Worm (Caenorhabditis elegans) whole organism, L4 larva: ENCODE measurements around the gene C30E1.4.
A peak's percentile ranks its signal among the peaks of the same experiment; 100 is the strongest.

ENCODE experiments used
- D1046.2 ChIP-seq: fragments of 200-800 bp; sonication (Bioruptor generic); IDR thresholded peaks from 2 replicates; pipeline ENCODE4 v1.3.6; 2022; ENCODE audit warnings: missing genetic modification characterization, missing compliant biosample characterization
- F44E2.7 ChIP-seq: fragments of 200-800 bp; sonication (Bioruptor generic); IDR thresholded peaks from 2 replicates; pipeline ENCODE4 v2.1.2; 2022; ENCODE audit warnings: missing genetic modification characterization, missing compliant biosample characterization
- T26A8.4 ChIP-seq: fragments of 200-800 bp; sonication (Bioruptor generic); IDR thresholded peaks from 2 replicates; pipeline ENCODE4 v1.3.6; 2022; ENCODE audit warnings: missing genetic modification characterization, missing compliant biosample characterization
- Y105C5A.15 ChIP-seq: fragments of 200-800 bp; sonication (Bioruptor generic); IDR thresholded peaks from 2 replicates; pipeline ENCODE4 v1.3.6; 2022; ENCODE audit warnings: missing genetic modification characterization, missing compliant biosample characterization
- Y48G9A.11 ChIP-seq: fragments of 200-800 bp; sonication (Bioruptor generic); IDR thresholded peaks from 2 replicates; pipeline ENCODE4 v1.3.6; 2022; ENCODE audit warnings: missing genetic modification reagents, missing genetic modification characterization, missing compliant biosample characterization
- Y5F2A.4 ChIP-seq: fragments of 200-800 bp; sonication (Bioruptor generic); optimal IDR thresholded peaks from 2 replicates; lab custom pipeline; 2018; ENCODE audit warnings: mild to moderate bottlenecking, missing genetic modification characterization, missing compliant biosample characterization
- Y75B8A.6 ChIP-seq: fragments of 200-800 bp; sonication (Bioruptor generic); IDR thresholded peaks from 2 replicates; pipeline ENCODE4 v1.3.6; 2022; ENCODE audit warnings: missing genetic modification reagents, missing genetic modification characterization, missing compliant biosample characterization
- aly-2 ChIP-seq: sonication (generic microtip); optimal IDR thresholded peaks from 2 replicates; lab custom pipeline; 2018; ENCODE audit warnings: missing biosample characterization, missing genetic modification characterization
- arid-1 ChIP-seq: fragments of 200-800 bp; sonication (Bioruptor generic); conservative IDR thresholded peaks from 2 replicates; pipeline ENCODE4 v1.3.6; 2022; ENCODE audit warnings: missing genetic modification reagents, missing genetic modification characterization, missing compliant biosample characterization
- ceh-20 ChIP-seq: fragments of 200-800 bp; sonication (Bioruptor generic); IDR thresholded peaks from 2 replicates; pipeline ENCODE4 v1.3.6; 2022; ENCODE audit warnings: missing genetic modification reagents, missing genetic modification characterization, missing compliant biosample characterization
- ceh-44 ChIP-seq: fragments of 200-800 bp; sonication (Bioruptor generic); IDR thresholded peaks from 2 replicates; pipeline ENCODE4 v1.3.6; 2022; ENCODE audit warnings: missing genetic modification reagents, missing genetic modification characterization, missing compliant biosample characterization
- ceh-62 ChIP-seq: sonication (generic microtip); optimal IDR thresholded peaks from 2 replicates; lab custom pipeline; 2017; ENCODE audit warnings: missing biosample characterization, missing genetic modification characterization
- ctbp-1 ChIP-seq: fragments of 200-800 bp; sonication (Bioruptor generic); IDR thresholded peaks from 2 replicates; pipeline ENCODE4 v1.3.6; 2022; ENCODE audit warnings: missing genetic modification reagents, missing genetic modification characterization, missing compliant biosample characterization
- daf-8 ChIP-seq: fragments of 200-800 bp; sonication (Bioruptor generic); IDR thresholded peaks from 2 replicates; pipeline ENCODE4 v1.3.6; 2022; ENCODE audit warnings: missing genetic modification characterization, missing compliant biosample characterization
- dmd-6 ChIP-seq: fragments of 200-800 bp; sonication (Bioruptor generic); IDR thresholded peaks from 2 replicates; pipeline ENCODE4 v1.3.6; 2022; ENCODE audit warnings: missing genetic modification reagents, missing genetic modification characterization, missing compliant biosample characterization
- dmd-8 ChIP-seq: fragments of 200-800 bp; sonication (Bioruptor generic); IDR thresholded peaks from 2 replicates; pipeline ENCODE4 v1.3.6; 2022; ENCODE audit warnings: missing genetic modification characterization, missing compliant biosample characterization
- dmd-9 ChIP-seq: fragments of 200-800 bp; sonication (Bioruptor generic); IDR thresholded peaks from 2 replicates; pipeline ENCODE4 v1.3.6; 2022; ENCODE audit warnings: missing genetic modification reagents, missing genetic modification characterization, missing compliant biosample characterization
- duxl-1 ChIP-seq: sonication (generic microtip); optimal IDR thresholded peaks from 2 replicates; lab custom pipeline; 2016; ENCODE audit warnings: mild to moderate bottlenecking, missing genetic modification characterization, moderate library complexity, missing compliant biosample characterization; ENCODE audit not compliant: poor library complexity
- dve-1 ChIP-seq: sonication (generic microtip); optimal IDR thresholded peaks from 2 replicates; lab custom pipeline; 2017; ENCODE audit warnings: antibody characterized with exemption, mild to moderate bottlenecking, missing genetic modification characterization, missing compliant biosample characterization; ENCODE audit not compliant: insufficient read depth
- fos-1 ChIP-seq: fragments of 150-350 bp; optimal IDR thresholded peaks from 2 replicates; lab custom pipeline; 2014; ENCODE audit warnings: missing biosample characterization, missing genetic modification characterization
- gei-8 ChIP-seq: fragments of 200-800 bp; sonication (Bioruptor generic); optimal IDR thresholded peaks from 2 replicates; lab custom pipeline; 2018; ENCODE audit warnings: mild to moderate bottlenecking, missing genetic modification characterization, missing compliant biosample characterization
- hif-1 ChIP-seq, 2 experiments: sonication (generic microtip); optimal IDR thresholded peaks; 2 replicates each; lab custom pipeline; 2016 to 2017; ENCODE audit warnings: missing compliant biosample characterization in 2 of 2, missing genetic modification characterization in 2 of 2, missing genetic modification reagents in 2 of 2, missing genotype in 2 of 2, mild to moderate bottlenecking in 1 of 2
- hlh-30 ChIP-seq: sonication (generic microtip); optimal IDR thresholded peaks from 2 replicates; lab custom pipeline; 2017; ENCODE audit warnings: antibody characterized with exemption, mild to moderate bottlenecking, missing genetic modification characterization, missing compliant biosample characterization; ENCODE audit not compliant: insufficient read depth
- hmg-1.1 ChIP-seq: fragments of 200-800 bp; sonication (Bioruptor generic); IDR thresholded peaks from 2 replicates; pipeline ENCODE4 v1.3.6; 2022; ENCODE audit warnings: missing genetic modification reagents, missing genetic modification characterization, missing compliant biosample characterization
- jun-1 ChIP-seq: fragments of 150-350 bp; optimal IDR thresholded peaks from 2 replicates; lab custom pipeline; 2014; ENCODE audit warnings: missing biosample characterization, missing genetic modification reagents, missing genetic modification characterization
- lin-1 ChIP-seq: fragments of 200-800 bp; sonication (Bioruptor generic); IDR thresholded peaks from 2 replicates; pipeline ENCODE4 v1.3.6; 2022; ENCODE audit warnings: missing genetic modification reagents, missing genetic modification characterization, missing compliant biosample characterization
- lin-13 ChIP-seq: fragments of 150-350 bp; optimal IDR thresholded peaks from 2 replicates; lab custom pipeline; 2014; ENCODE audit warnings: missing biosample characterization, missing genetic modification reagents, missing genetic modification characterization
- lir-3 ChIP-seq: sonication (generic microtip); optimal IDR thresholded peaks from 2 replicates; lab custom pipeline; 2016; ENCODE audit warnings: mild to moderate bottlenecking, missing genetic modification characterization, missing compliant biosample characterization
- mdl-1 ChIP-seq, 2 experiments: fragments of 150-350 bp in 1 of 2; sonication (generic microtip) in 1 of 2; optimal IDR thresholded peaks; 2 replicates each; lab custom pipeline; 2014 to 2017; ENCODE audit warnings: missing biosample characterization in 2 of 2, missing genetic modification characterization in 2 of 2
- mes-2 ChIP-seq: sonication (generic microtip); optimal IDR thresholded peaks from 2 replicates; lab custom pipeline; 2016; ENCODE audit warnings: missing genotype, mild to moderate bottlenecking, missing genetic modification characterization, missing compliant biosample characterization; ENCODE audit not compliant: poor library complexity, severe bottlenecking
- mxl-2 ChIP-seq: fragments of 200-800 bp; sonication (Bioruptor generic); conservative IDR thresholded peaks from 2 replicates; pipeline ENCODE4 v1.3.6; 2022; ENCODE audit warnings: missing genetic modification reagents, missing genetic modification characterization, missing compliant biosample characterization
- mxl-3 ChIP-seq: fragments of 200-800 bp; sonication (Bioruptor generic); optimal IDR thresholded peaks from 2 replicates; lab custom pipeline; 2018; ENCODE audit warnings: mild to moderate bottlenecking, missing genetic modification characterization, missing compliant biosample characterization
- nhr-102 ChIP-seq: sonication (generic microtip); optimal IDR thresholded peaks from 2 replicates; lab custom pipeline; 2016; ENCODE audit warnings: mild to moderate bottlenecking, missing genetic modification characterization, moderate library complexity, missing compliant biosample characterization
- nhr-25 ChIP-seq: sonication (generic microtip); optimal IDR thresholded peaks from 2 replicates; lab custom pipeline; 2017; ENCODE audit warnings: missing genetic modification characterization, mild to moderate bottlenecking, missing compliant biosample characterization, antibody characterized with exemption, moderate library complexity, borderline replicate concordance; ENCODE audit not compliant: insufficient read depth
- nhr-41 ChIP-seq: fragments of 200-800 bp; sonication (Bioruptor generic); IDR thresholded peaks from 2 replicates; pipeline ENCODE4 v1.3.6; 2022; ENCODE audit warnings: missing genetic modification reagents, missing genetic modification characterization, missing compliant biosample characterization
- nhr-42 ChIP-seq: fragments of 200-800 bp; sonication (Bioruptor generic); IDR thresholded peaks from 2 replicates; pipeline ENCODE4 v1.3.6; 2022; ENCODE audit warnings: missing genetic modification characterization, missing compliant biosample characterization
- nhr-48 ChIP-seq: sonication (generic microtip); optimal IDR thresholded peaks from 2 replicates; lab custom pipeline; 2016; ENCODE audit warnings: mild to moderate bottlenecking, missing genetic modification characterization, missing compliant biosample characterization
- nhr-6 ChIP-seq: fragments of 150-350 bp; optimal IDR thresholded peaks from 2 replicates; lab custom pipeline; 2014; ENCODE audit warnings: missing biosample characterization, missing genetic modification characterization
- nhr-77 ChIP-seq: fragments of 150-350 bp; optimal IDR thresholded peaks from 2 replicates; lab custom pipeline; 2014; ENCODE audit warnings: missing biosample characterization, missing genetic modification characterization
- set-16 ChIP-seq: fragments of 200-800 bp; sonication (Bioruptor generic); IDR thresholded peaks from 2 replicates; pipeline ENCODE4 v1.3.6; 2022; ENCODE audit warnings: missing genetic modification reagents, missing genetic modification characterization, missing compliant biosample characterization
- snpc-1.2 ChIP-seq: fragments of 200-800 bp; sonication (Bioruptor generic); IDR thresholded peaks from 2 replicates; pipeline ENCODE4 v1.3.6; 2022; ENCODE audit warnings: missing genetic modification reagents, missing genetic modification characterization, missing compliant biosample characterization
- unc-130 ChIP-seq: sonication (generic microtip); optimal IDR thresholded peaks from 2 replicates; lab custom pipeline; 2016; ENCODE audit warnings: missing genetic modification reagents, missing genetic modification characterization, missing compliant biosample characterization
- unc-62 ChIP-seq, 3 experiments: fragments of 150-350 bp in 1 of 3; sonication (generic microtip); optimal IDR thresholded peaks in 2 of 3; peaks in 1 of 3; 1 replicate in 1 of 3; 2 replicates in 2 of 3; lab custom pipeline; 2014 to 2017; ENCODE audit warnings: missing biosample characterization in 3 of 3, missing genetic modification characterization in 3 of 3, missing genetic modification reagents in 3 of 3, missing genotype in 1 of 3
- zfp-2 ChIP-seq: sonication (generic microtip); optimal IDR thresholded peaks from 2 replicates; lab custom pipeline; 2016; ENCODE audit warnings: mild to moderate bottlenecking, missing genetic modification characterization, missing compliant biosample characterization
- zip-2 ChIP-seq: fragments of 150-350 bp; optimal IDR thresholded peaks from 2 replicates; lab custom pipeline; 2014; ENCODE audit warnings: missing biosample characterization, missing genetic modification characterization

Gene C30E1.4

ce11 chrX:16928087-16928486 is 4.4 kb downstream of the C30E1.4 start (continued):
- peak in 1 of 2 experiments; percentile 67 for TF ChIP-seq mdl-1 (tag; optimal IDR thresholded peaks at IDR 0.05; lab: Kevin White, UChicago)
- peak in 1 of 2 experiments; percentile 81 for TF ChIP-seq unc-62 (GFP tag; optimal IDR thresholded peaks at IDR 0.05 in 1 of 2; lab: Kevin White, UChicago)
- TF ChIP-seq unc-62 (tag; optimal IDR thresholded peaks at IDR 0.05; lab: Kevin White, UChicago) = no peak
- no peak for TF ChIP-seq nhr-42 (GFP tag; lab: Robert Waterston, UW)
- TF ChIP-seq jun-1 = no peak
- TF ChIP-seq ceh-20 (GFP tag; lab: Robert Waterston, UW) = peak; percentile 67; the same call in 1 of the 2 replicates
- peak; percentile 45 for TF ChIP-seq dmd-6
- TF ChIP-seq Y5F2A.4 (GFP tag; lab: Kevin White, UChicago) = peak; percentile 36
- peak; percentile 71 for TF ChIP-seq hmg-1.1
- TF ChIP-seq ceh-44 = 0 out of 2 replicates have a peak, but pooled peaks have one; percentile 68
- TF ChIP-seq nhr-48 (tag; lab: Kevin White, UChicago) = peak; percentile 9
- TF ChIP-seq dmd-8 (GFP tag; lab: Robert Waterston, UW) = peak; percentile 77; the same call in 1 of the 2 replicates
- peak; percentile 47 for TF ChIP-seq unc-130
- peak; percentile 68; the same call in 1 of the 2 replicates for TF ChIP-seq ctbp-1 (GFP tag; lab: Robert Waterston, UW)
- TF ChIP-seq gei-8 (GFP tag; lab: Kevin White, UChicago) = peak; percentile 28
- TF ChIP-seq nhr-102 (tag; lab: Kevin White, UChicago) = no peak
- TF ChIP-seq dve-1 (tag; lab: Kevin White, UChicago) = no peak
- TF ChIP-seq D1046.2 (GFP tag; lab: Robert Waterston, UW) = no peak
- 0 out of 2 replicates have a peak, but pooled peaks have one; percentile 53 for TF ChIP-seq F44E2.7 (GFP tag; lab: Robert Waterston, UW)
- peak; percentile 43; the same call in 1 of the 2 replicates for TF ChIP-seq lin-1 (GFP tag; lab: Robert Waterston, UW)
- peak; percentile 1 for TF ChIP-seq nhr-6
- peak; percentile 75 for TF ChIP-seq hlh-30 (tag; lab: Kevin White, UChicago)
- TF ChIP-seq nhr-25 (tag; lab: Kevin White, UChicago) = no peak
- TF ChIP-seq ceh-62 (tag; lab: Kevin White, UChicago) = no peak
- peak; percentile 30; the same call in 1 of the 2 replicates for TF ChIP-seq dmd-9 (GFP tag; lab: Robert Waterston, UW)
- no peak for TF ChIP-seq lir-3 (tag; lab: Kevin White, UChicago)
- 0 out of 2 replicates have a peak, but pooled peaks have one; percentile 17 for TF ChIP-seq Y75B8A.6
- TF ChIP-seq Y48G9A.11 (GFP tag; lab: Robert Waterston, UW) = peak; percentile 68; the same call in 1 of the 2 replicates
- peak; percentile 75 for TF ChIP-seq snpc-1.2
- no peak; the same call in none of the 2 replicates for TF ChIP-seq T26A8.4 (GFP tag; lab: Robert Waterston, UW)
- TF ChIP-seq mxl-3 (GFP tag; lab: Kevin White, UChicago) = peak; percentile 22

DNA sequence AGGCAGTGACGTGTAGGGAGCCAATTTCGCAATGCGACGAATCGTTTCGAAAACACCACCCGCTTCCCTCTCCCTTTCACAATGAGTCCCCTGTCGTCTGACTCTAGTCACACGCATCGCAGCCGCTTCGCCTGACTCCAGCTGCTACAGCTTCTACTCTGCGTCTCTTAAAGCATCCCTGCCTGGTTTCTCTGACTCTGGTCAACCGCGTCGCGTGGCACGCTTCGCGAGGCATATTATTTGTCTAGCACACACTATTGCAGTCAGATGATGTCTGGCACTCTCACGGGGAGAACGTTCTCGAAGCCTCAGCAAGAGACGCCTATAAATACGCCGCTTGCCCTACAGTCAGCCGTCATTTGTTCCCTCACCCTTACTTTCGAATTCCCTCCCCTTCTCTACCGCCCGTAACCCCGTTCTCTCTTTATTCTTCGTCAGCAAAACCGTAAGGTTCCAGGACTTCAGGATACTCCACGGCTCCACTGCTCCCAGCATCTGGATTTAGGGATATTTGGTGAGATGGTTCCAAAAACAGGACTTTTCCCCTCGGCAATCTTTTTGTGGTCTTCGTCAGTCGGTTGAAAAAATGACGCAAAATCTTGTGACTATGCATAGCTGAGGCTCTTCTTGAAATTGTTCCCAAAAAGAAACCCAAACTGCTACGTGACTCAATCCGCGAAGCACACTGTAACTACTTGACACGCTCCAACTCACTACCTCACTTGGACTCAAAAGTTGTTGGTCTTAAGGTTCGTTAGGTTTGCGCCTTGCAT is 6.0 kb downstream of the C30E1.4 start:
- TF ChIP-seq duxl-1 (tag; lab: Kevin White, UChicago) = peak; percentile 84
- TF ChIP-seq aly-2 (tag; lab: Kevin White, UChicago) = no peak
- TF ChIP-seq zfp-2 = peak; percentile 76
- peak; percentile 79 to 94 for TF ChIP-seq hif-1 (tag; optimal IDR thresholded peaks at IDR 0.05; lab: Kevin White, UChicago)
- peak; percentile 77 for TF ChIP-seq zip-2 (tag; lab: Kevin White, UChicago)
- peak; percentile 95 for TF ChIP-seq nhr-102 (tag; lab: Kevin White, UChicago)
- TF ChIP-seq arid-1 (GFP tag; lab: Robert Waterston, UW) = no peak; the same call in none of the 2 replicates
- peak; percentile 100 for TF ChIP-seq hlh-30 (tag; lab: Kevin White, UChicago)
- no peak for TF ChIP-seq ceh-44
- TF ChIP-seq gei-8 (GFP tag; lab: Kevin White, UChicago) = peak; percentile 96
- peak; percentile 95 for TF ChIP-seq lin-13 (GFP tag; lab: Kevin White, UChicago)
- no peak; the same call in 1 of the 2 replicates for TF ChIP-seq daf-8 (GFP tag; lab: Robert Waterston, UW)
- TF ChIP-seq F44E2.7 (GFP tag; lab: Robert Waterston, UW) = no peak
- peak; percentile 96 for TF ChIP-seq ctbp-1 (GFP tag; lab: Robert Waterston, UW)
- peak; percentile 99 for TF ChIP-seq dve-1 (tag; lab: Kevin White, UChicago)
- TF ChIP-seq dmd-6 = peak; percentile 98
- TF ChIP-seq fos-1 (tag; lab: Kevin White, UChicago) = no peak
- no peak for TF ChIP-seq Y105C5A.15 (GFP tag; lab: Robert Waterston, UW)
- peak; percentile 16; the same call in 1 of the 2 replicates for TF ChIP-seq nhr-41 (GFP tag; lab: Robert Waterston, UW)
- TF ChIP-seq mxl-2 (GFP tag; lab: Robert Waterston, UW) = peak; percentile 47; the same call in 1 of the 2 replicates
- TF ChIP-seq mes-2 (tag; lab: Kevin White, UChicago) = peak; percentile 78
- TF ChIP-seq set-16 (GFP tag; lab: Robert Waterston, UW) = peak; percentile 98
- peak; percentile 77 for TF ChIP-seq nhr-77 (tag; lab: Kevin White, UChicago)
